Worm (Caenorhabditis elegans): ENCODE data around the gene F42G4.6.
"Not testable (repeated sequence)": the region's sequence is repeated elsewhere in the genome, so short reads cannot be mapped to it uniquely, and the experiment has no call there.

DNA sequence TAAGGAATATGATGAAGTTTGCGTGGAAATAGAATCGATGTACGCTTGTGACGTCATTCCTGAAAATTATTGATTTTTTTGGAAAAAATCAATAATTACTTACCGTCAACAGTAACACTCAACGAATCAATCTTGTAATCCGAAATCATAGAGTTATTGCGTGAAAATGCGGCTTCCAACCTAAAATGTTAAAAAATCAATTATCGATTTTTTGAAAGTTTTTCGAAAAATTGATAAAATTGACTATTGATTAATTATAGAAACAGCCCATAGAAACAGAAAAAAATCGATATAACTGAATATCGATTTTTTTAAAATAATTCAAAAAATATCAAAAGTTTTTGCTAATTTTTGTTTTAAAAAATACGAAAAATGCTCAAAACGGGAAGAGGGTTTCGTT, 32.1 kb upstream of the F42G4.6 start, which contains the start of gene F42G4.7:
- TF ChIP-seq ZK546.5 (tag; optimal IDR thresholded peaks at IDR 0.05); snpc-4 (tag; optimal IDR thresholded peaks at IDR 0.05); fos-1 (tag; optimal IDR thresholded peaks at IDR 0.05); R02D3.7 (tag; optimal IDR thresholded peaks at IDR 0.05); nhr-10 (tag; optimal IDR thresholded peaks at IDR 0.05); unc-39 (tag; optimal IDR thresholded peaks at IDR 0.05); lsy-2 (tag; optimal IDR thresholded peaks at IDR 0.05); dmd-4 (tag; optimal IDR thresholded peaks at IDR 0.05); ama-1 (optimal IDR thresholded peaks at IDR 0.05); ceh-82 (tag; optimal IDR thresholded peaks at IDR 0.05); mdl-1 (tag; optimal IDR thresholded peaks at IDR 0.05); nhr-25 (tag; optimal IDR thresholded peaks at IDR 0.05): not testable (repeated sequence)

Measured in whole organism, L2 larva.